Worm (Caenorhabditis elegans) whole organism, L2 larva: Measurements from ENCODE around the gene cst-2.

Experiments used
- C34F6.9 ChIP-seq: fragments of 150-350 bp; optimal IDR thresholded peaks from 2 replicates; lab custom pipeline; 2014; ENCODE audit warnings: missing biosample characterization, missing genetic modification characterization
- ZK546.5 ChIP-seq: sonication (generic microtip); optimal IDR thresholded peaks from 2 replicates; lab custom pipeline; 2017; ENCODE audit warnings: missing biosample characterization, missing genetic modification characterization
- nhr-11 ChIP-seq: fragments of 150-350 bp; optimal IDR thresholded peaks from 2 replicates; lab custom pipeline; 2014; ENCODE audit warnings: missing biosample characterization, missing genetic modification characterization
- nhr-129 ChIP-seq: fragments of 150-350 bp; optimal IDR thresholded peaks from 2 replicates; lab custom pipeline; 2014; ENCODE audit warnings: missing biosample characterization, missing genetic modification characterization
- nhr-237 ChIP-seq: fragments of 150-350 bp; optimal IDR thresholded peaks from 2 replicates; lab custom pipeline; 2014; ENCODE audit warnings: missing biosample characterization, missing genetic modification characterization
- ztf-11 ChIP-seq: sonication (generic microtip); optimal IDR thresholded peaks from 2 replicates; lab custom pipeline; 2017; ENCODE audit warnings: missing biosample characterization, missing genetic modification characterization

DNA sequence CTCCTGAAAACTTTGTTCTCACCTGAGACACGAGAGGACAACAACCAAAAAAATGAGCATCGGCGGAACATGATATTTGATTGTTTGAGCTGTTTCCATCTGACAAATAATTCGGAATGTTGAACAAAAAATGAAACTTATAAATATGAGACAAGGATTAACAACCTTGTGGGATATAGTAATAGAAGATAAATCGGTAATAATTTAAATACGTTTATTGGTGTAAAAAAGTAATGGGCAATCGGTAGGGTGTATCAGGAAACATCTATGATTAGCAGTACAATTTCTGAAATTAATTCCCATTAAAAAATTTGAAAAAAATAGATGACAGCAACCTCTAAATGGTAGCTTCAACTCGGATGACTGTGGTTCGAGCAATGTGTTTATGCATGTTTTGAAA, 31.6 kb upstream of the cst-2 start, which contains the start of gene R160.10:
- no peak for TF ChIP-seq nhr-129 (tag; lab: Kevin White, UChicago)
- TF ChIP-seq nhr-11 (tag; lab: Kevin White, UChicago): no peak
- no peak for TF ChIP-seq ZK546.5 (tag; lab: Kevin White, UChicago)
- no peak for TF ChIP-seq nhr-237 (tag; lab: Kevin White, UChicago)
- no peak for TF ChIP-seq ztf-11 (tag; lab: Kevin White, UChicago)
- TF ChIP-seq C34F6.9 (tag; lab: Kevin White, UChicago): no peak
